Worm (Caenorhabditis elegans) whole organism, young adult: Measurements from ENCODE around the gene F27D9.13.

Experiments
- B0336.3 ChIP-seq: fragments of 200-800 bp; sonication (Bioruptor generic); IDR thresholded peaks from 2 replicates; pipeline ENCODE4 v1.3.6; 2022; ENCODE audit warnings: missing genetic modification characterization, missing compliant biosample characterization
- F22D6.2 ChIP-seq: sonication (generic microtip); optimal IDR thresholded peaks from 2 replicates; lab custom pipeline; 2016; ENCODE audit warnings: mild to moderate bottlenecking, missing genetic modification characterization, missing compliant biosample characterization
- F57A8.1 ChIP-seq: fragments of 200-800 bp; sonication (Bioruptor generic); optimal IDR thresholded peaks from 2 replicates; lab custom pipeline; 2018; ENCODE audit warnings: mild to moderate bottlenecking, missing genetic modification characterization, moderate library complexity, missing compliant biosample characterization
- Y53F4B.3 ChIP-seq: fragments of 200-800 bp; sonication (Bioruptor generic); IDR thresholded peaks from 2 replicates; pipeline ENCODE4 v1.3.6; 2022; ENCODE audit warnings: missing genetic modification reagents, missing genetic modification characterization, missing compliant biosample characterization
- Y53G8AR.9 ChIP-seq: fragments of 200-800 bp; sonication (Bioruptor generic); conservative IDR thresholded peaks from 2 replicates; pipeline ENCODE4 v1.3.6; 2022; ENCODE audit warnings: missing genetic modification reagents, missing genetic modification characterization, missing compliant biosample characterization
- Y67H2A.10 ChIP-seq: fragments of 200-800 bp; sonication (Bioruptor generic); conservative IDR thresholded peaks from 2 replicates; pipeline ENCODE4 v1.3.6; 2022; ENCODE audit warnings: missing genetic modification reagents, missing genetic modification characterization, missing compliant biosample characterization
- Y95B8A.8 ChIP-seq: fragments of 200-800 bp; sonication (Bioruptor generic); IDR thresholded peaks from 2 replicates; pipeline ENCODE4 v1.3.6; 2022; ENCODE audit warnings: missing genetic modification reagents, missing genetic modification characterization, missing compliant biosample characterization
- aptf-2 ChIP-seq: fragments of 200-800 bp; sonication (Bioruptor generic); conservative IDR thresholded peaks from 2 replicates; pipeline ENCODE4 v1.3.6; 2022; ENCODE audit warnings: missing genetic modification reagents, missing genetic modification characterization, missing compliant biosample characterization
- atf-7 ChIP-seq: sonication (generic microtip); optimal IDR thresholded peaks from 2 replicates; lab custom pipeline; 2017; ENCODE audit warnings: mild to moderate bottlenecking, missing genetic modification characterization, missing compliant biosample characterization
- athp-1 ChIP-seq: sonication (generic microtip); optimal IDR thresholded peaks from 2 replicates; lab custom pipeline; 2017; ENCODE audit warnings: mild to moderate bottlenecking, missing genetic modification characterization, missing compliant biosample characterization
- cebp-1 ChIP-seq, 2 experiments: fragments of 200-800 bp in 1 of 2; sonication (Bioruptor generic) in 1 of 2; sonication (generic microtip) in 1 of 2; IDR thresholded peaks in 1 of 2; optimal IDR thresholded peaks in 1 of 2; 2 replicates each; pipeline versions ENCODE4 v1.3.6 to Lab custom; 2017 to 2022; ENCODE audit warnings: missing compliant biosample characterization in 2 of 2, missing genetic modification characterization in 2 of 2, mild to moderate bottlenecking in 1 of 2, missing genetic modification reagents in 1 of 2, moderate library complexity in 1 of 2
- ceh-40 ChIP-seq: fragments of 200-800 bp; sonication (Bioruptor generic); IDR thresholded peaks from 2 replicates; pipeline ENCODE4 v1.3.6; 2022; ENCODE audit warnings: missing genetic modification characterization, missing compliant biosample characterization
- ceh-79 ChIP-seq: sonication (generic microtip); optimal IDR thresholded peaks from 2 replicates; lab custom pipeline; 2017; ENCODE audit warnings: mild to moderate bottlenecking, missing genetic modification characterization, missing compliant biosample characterization
- die-1 ChIP-seq: sonication (generic microtip); optimal IDR thresholded peaks from 2 replicates; lab custom pipeline; 2016; ENCODE audit warnings: missing genotype, mild to moderate bottlenecking, missing genetic modification characterization, missing compliant biosample characterization
- efl-1 ChIP-seq: fragments of 150-350 bp; optimal IDR thresholded peaks from 2 replicates; lab custom pipeline; 2014; ENCODE audit warnings: missing biosample characterization, missing genetic modification reagents, missing genetic modification characterization
- egrh-3 ChIP-seq: fragments of 200-800 bp; sonication (Bioruptor generic); IDR thresholded peaks from 2 replicates; pipeline ENCODE4 v1.3.6; 2022; ENCODE audit warnings: missing genetic modification reagents, missing genetic modification characterization, missing compliant biosample characterization
- ets-4 ChIP-seq: fragments of 200-800 bp; sonication (Bioruptor generic); optimal IDR thresholded peaks from 2 replicates; lab custom pipeline; 2018; ENCODE audit warnings: mild to moderate bottlenecking, missing genetic modification characterization, missing compliant biosample characterization
- him-1 ChIP-seq: sonication (generic microtip); optimal IDR thresholded peaks from 2 replicates; lab custom pipeline; 2016; ENCODE audit warnings: missing genotype, missing genetic modification reagents, missing genetic modification characterization, missing compliant biosample characterization
- hlh-26 ChIP-seq: fragments of 200-800 bp; sonication (Bioruptor generic); conservative IDR thresholded peaks from 2 replicates; pipeline ENCODE4 v1.3.6; 2022; ENCODE audit warnings: missing genetic modification reagents, missing genetic modification characterization, missing compliant biosample characterization
- hmg-1.2 ChIP-seq: fragments of 200-800 bp; sonication (Bioruptor generic); IDR thresholded peaks from 2 replicates; pipeline ENCODE4 v1.3.6; 2022; ENCODE audit warnings: missing genetic modification reagents, missing genetic modification characterization, missing compliant biosample characterization
- lag-1 ChIP-seq: fragments of 200-800 bp; sonication (Bioruptor generic); IDR thresholded peaks from 2 replicates; pipeline ENCODE4 v1.3.6; 2022; ENCODE audit warnings: missing genetic modification reagents, missing genetic modification characterization, missing compliant biosample characterization
- let-526 ChIP-seq: fragments of 200-800 bp; sonication (Bioruptor generic); IDR thresholded peaks from 2 replicates; pipeline ENCODE4 v1.3.6; 2022; ENCODE audit warnings: missing genetic modification reagents, missing genetic modification characterization, missing compliant biosample characterization
- lin-40 ChIP-seq: sonication (generic microtip); optimal IDR thresholded peaks from 2 replicates; lab custom pipeline; 2016; ENCODE audit warnings: missing genetic modification characterization, mild to moderate bottlenecking, missing compliant biosample characterization, missing genotype, missing genetic modification reagents
- lin-54 ChIP-seq: fragments of 200-800 bp; sonication (Bioruptor generic); optimal IDR thresholded peaks from 2 replicates; lab custom pipeline; 2018; ENCODE audit warnings: mild to moderate bottlenecking, missing genetic modification characterization, missing compliant biosample characterization
- madf-3 ChIP-seq: fragments of 200-800 bp; sonication (Bioruptor generic); IDR thresholded peaks from 2 replicates; pipeline ENCODE4 v1.3.6; 2022; ENCODE audit warnings: missing genetic modification reagents, missing genetic modification characterization, missing compliant biosample characterization
- madf-8 ChIP-seq: fragments of 200-800 bp; sonication (Bioruptor generic); conservative IDR thresholded peaks from 2 replicates; pipeline ENCODE4 v1.3.6; 2022; ENCODE audit warnings: missing genetic modification reagents, missing genetic modification characterization, missing compliant biosample characterization
- nhr-179 ChIP-seq: sonication (generic microtip); optimal IDR thresholded peaks from 2 replicates; lab custom pipeline; 2016; ENCODE audit warnings: mild to moderate bottlenecking, missing genetic modification characterization, missing compliant biosample characterization
- nhr-80 ChIP-seq: sonication (generic microtip); optimal IDR thresholded peaks from 2 replicates; lab custom pipeline; 2016; ENCODE audit warnings: missing genetic modification characterization, missing compliant biosample characterization
- pbrm-1 ChIP-seq: fragments of 200-800 bp; sonication (Bioruptor generic); IDR thresholded peaks from 2 replicates; pipeline ENCODE4 v1.3.6; 2022; ENCODE audit warnings: missing genetic modification reagents, missing genetic modification characterization, missing compliant biosample characterization
- rec-8 ChIP-seq, 2 experiments: sonication (generic microtip); optimal IDR thresholded peaks; 2 replicates each; lab custom pipeline; 2016; ENCODE audit warnings: mild to moderate bottlenecking in 2 of 2, missing genetic modification characterization in 2 of 2, missing genetic modification reagents in 2 of 2, missing genotype in 2 of 2, missing biosample characterization in 1 of 2, missing compliant biosample characterization in 1 of 2, moderate library complexity in 1 of 2
- somi-1 ChIP-seq: fragments of 200-800 bp; sonication (Bioruptor generic); optimal IDR thresholded peaks from 2 replicates; lab custom pipeline; 2018; ENCODE audit warnings: mild to moderate bottlenecking, missing genetic modification characterization, missing compliant biosample characterization
- zfh-2 ChIP-seq: fragments of 200-800 bp; sonication (Bioruptor generic); conservative IDR thresholded peaks from 2 replicates; pipeline ENCODE4 v1.3.6; 2022; ENCODE audit warnings: missing genetic modification reagents, missing genetic modification characterization, missing compliant biosample characterization
- zim-3 ChIP-seq: sonication (generic microtip); optimal IDR thresholded peaks from 2 replicates; lab custom pipeline; 2017; ENCODE audit warnings: mild to moderate bottlenecking, missing genetic modification characterization, moderate library complexity, missing compliant biosample characterization
- ztf-6 ChIP-seq: fragments of 200-800 bp; sonication (Bioruptor generic); IDR thresholded peaks from 2 replicates; pipeline ENCODE4 v1.3.6; 2022; ENCODE audit warnings: missing genetic modification reagents, missing genetic modification characterization, missing compliant biosample characterization

The F27D9.13 gene

DNA sequence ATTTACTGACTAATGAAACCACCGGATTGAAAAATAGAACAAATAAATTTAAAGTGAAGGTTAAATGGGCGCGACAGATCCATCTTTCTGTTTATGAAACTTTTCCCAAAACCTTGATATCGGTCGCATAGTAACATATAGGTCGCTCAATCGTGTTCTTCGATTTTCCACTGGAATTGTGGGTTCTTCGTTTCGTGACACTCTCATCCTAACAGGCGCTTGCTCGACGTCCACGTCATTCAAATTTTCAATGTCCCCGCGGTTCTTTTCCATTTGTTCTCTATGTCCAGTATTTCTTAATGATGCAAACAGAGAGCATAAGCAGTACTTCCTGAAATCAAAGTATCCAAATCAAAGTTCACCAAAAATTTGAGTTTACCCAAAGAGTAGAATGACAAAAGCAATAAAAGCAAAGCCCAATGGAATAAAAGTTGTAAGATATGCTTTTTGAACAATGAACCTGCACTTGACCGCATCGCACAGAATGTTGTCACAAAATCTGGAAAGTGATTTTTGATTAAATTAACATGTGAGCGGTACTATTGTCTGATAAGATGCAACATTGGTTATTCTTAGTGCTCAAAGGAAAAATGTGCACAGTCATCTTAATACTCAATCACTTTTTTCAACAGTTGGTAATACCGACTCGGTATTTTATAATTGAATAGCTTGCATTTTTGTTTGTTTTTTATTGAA lies at the start of gene F27D9.13:
TSS of gene F27D9.13 (minus strand) at position 51 of the 696 bp plus-strand sequence.
- TF ChIP-seq nhr-80 (tag; lab: Kevin White, UChicago) (peak; percentile 37), B0336.3 (GFP tag; lab: Robert Waterston, UW) (no peak)

ce11 chrX:7715463-7715862 lies 48.2 kb upstream of the F27D9.13 start:
- no peak for TF ChIP-seq die-1 (tag; lab: Kevin White, UChicago)

DNA sequence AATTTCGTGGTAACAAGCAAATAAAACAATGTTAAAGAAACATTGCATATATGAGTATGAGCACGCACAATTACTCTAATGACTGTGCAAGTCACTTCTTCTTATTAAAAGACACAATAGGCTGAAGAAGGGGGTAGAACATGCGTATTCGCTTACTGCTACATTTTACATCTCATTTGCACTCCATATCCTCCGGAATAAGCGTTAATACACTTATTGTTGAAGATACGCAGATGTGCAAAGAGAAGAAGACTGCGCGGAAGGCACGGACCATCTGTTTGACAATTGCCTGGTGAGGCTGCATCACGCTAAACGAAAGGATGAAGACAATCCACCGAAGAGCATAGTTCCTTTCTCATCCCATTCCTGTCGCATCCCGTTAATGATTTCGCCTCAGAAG lies 45.6 kb upstream of the F27D9.13 start:
- no peak for TF ChIP-seq hmg-1.2 (GFP tag; lab: Robert Waterston, UW)
- no peak for TF ChIP-seq zfh-2 (GFP tag; lab: Robert Waterston, UW)
- no peak for TF ChIP-seq ceh-79 (tag; lab: Kevin White, UChicago)
- TF ChIP-seq Y67H2A.10 (GFP tag; lab: Robert Waterston, UW), result no peak
- no peak for TF ChIP-seq pbrm-1 (GFP tag; lab: Robert Waterston, UW)
- no peak for TF ChIP-seq ztf-6 (GFP tag; lab: Robert Waterston, UW)
- no peak for TF ChIP-seq lin-54 (GFP tag; lab: Kevin White, UChicago)
- no peak for TF ChIP-seq madf-8 (GFP tag; lab: Robert Waterston, UW)
- TF ChIP-seq hlh-26 (GFP tag; lab: Robert Waterston, UW), result no peak
- no peak for TF ChIP-seq athp-1 (tag; lab: Kevin White, UChicago)

- no peak for TF ChIP-seq madf-3 (GFP tag; lab: Robert Waterston, UW)
- no peak for TF ChIP-seq aptf-2 (GFP tag; lab: Robert Waterston, UW)
- no peak for TF ChIP-seq lin-40 (tag; lab: Kevin White, UChicago)
- no peak for TF ChIP-seq cebp-1 (GFP tag; IDR thresholded peaks at IDR 0.05; lab: Robert Waterston, UW)
- no peak for TF ChIP-seq cebp-1 (tag; optimal IDR thresholded peaks at IDR 0.05; lab: Kevin White, UChicago)
- TF ChIP-seq F22D6.2 (tag; lab: Kevin White, UChicago), result no peak
- no peak for TF ChIP-seq zim-3 (tag; lab: Kevin White, UChicago)
- TF ChIP-seq atf-7, result no peak
- TF ChIP-seq ceh-40 (GFP tag; lab: Robert Waterston, UW), result no peak
- TF ChIP-seq Y95B8A.8 (GFP tag; lab: Robert Waterston, UW), result no peak
- no peak for TF ChIP-seq let-526 (GFP tag; lab: Robert Waterston, UW)
- TF ChIP-seq Y53G8AR.9, result no peak
- no peak for TF ChIP-seq efl-1 (GFP tag; lab: Kevin White, UChicago)
- no peak for TF ChIP-seq egrh-3 (GFP tag; lab: Robert Waterston, UW)
- no peak for TF ChIP-seq nhr-179 (tag; lab: Kevin White, UChicago)
- no peak for TF ChIP-seq Y53F4B.3 (GFP tag; lab: Robert Waterston, UW)
- TF ChIP-seq somi-1, result no peak
- no peak for TF ChIP-seq ets-4 (GFP tag; lab: Kevin White, UChicago)
- TF ChIP-seq him-1 (tag; lab: Kevin White, UChicago), result no peak
- TF ChIP-seq lin-54 (GFP tag; lab: Kevin White, UChicago), result no peak
- TF ChIP-seq die-1 (tag; lab: Kevin White, UChicago), result no peak
Observed at ce11 chrX:7710643-7711042, 43.4 kb upstream of the F27D9.13 start, which contains the start of gene K09F5.4. TSS of gene K09F5.4 (minus strand) at chrX:7710743.

DNA sequence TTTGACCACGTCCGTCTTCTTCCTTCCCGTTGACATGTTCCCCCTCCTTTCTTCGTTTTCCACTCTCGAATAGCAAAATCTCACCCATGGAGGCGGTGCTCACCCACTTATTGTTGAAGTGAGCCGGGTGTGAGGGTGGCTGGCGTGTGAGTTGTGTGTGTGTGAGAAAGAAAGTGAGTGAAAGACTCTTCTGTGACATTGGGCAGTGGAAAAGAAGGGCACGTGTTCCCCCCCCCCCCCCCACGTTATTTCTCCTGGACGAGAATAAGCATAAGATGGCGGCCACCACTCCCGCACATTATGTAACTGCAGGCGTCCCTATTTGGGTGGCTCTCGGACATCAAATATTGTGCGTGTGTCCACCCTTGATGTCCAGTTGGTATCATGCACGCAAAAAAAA lies 42.9 kb upstream of the F27D9.13 start:
- TF ChIP-seq F57A8.1 (GFP tag; lab: Kevin White, UChicago) (no peak), lag-1 (GFP tag; lab: Robert Waterston, UW) (0 out of 2 replicates have a peak, but pooled peaks have one; percentile 10), rec-8 (tag; optimal IDR thresholded peaks at IDR 0.05; lab: Kevin White, UChicago) (no peak), lin-54 (GFP tag; lab: Kevin White, UChicago) (no peak)
